Worm (Caenorhabditis elegans) whole organism, early embryonic: ENCODE measurements around the gene rpn-6.1.

ENCODE experiments used
- B0310.2 ChIP-seq: sonication (generic microtip); optimal IDR thresholded peaks from 2 replicates; lab custom pipeline; 2016; ENCODE audit warnings: mild to moderate bottlenecking, missing genetic modification characterization, missing compliant biosample characterization
- F13C5.2 ChIP-seq: sonication (generic microtip); optimal IDR thresholded peaks from 2 replicates; lab custom pipeline; 2017; ENCODE audit warnings: mild to moderate bottlenecking, missing genetic modification characterization, inconsistent platforms, missing compliant biosample characterization
- aly-1 ChIP-seq: sonication (generic microtip); optimal IDR thresholded peaks from 2 replicates; lab custom pipeline; 2016; ENCODE audit warnings: missing genetic modification characterization, missing compliant biosample characterization
- ama-1 ChIP-seq: fragments of 150-350 bp; optimal IDR thresholded peaks from 2 replicates; lab custom pipeline; 2014
- flt-1 ChIP-seq: fragments of 200-800 bp; sonication (Bioruptor generic); IDR thresholded peaks from 2 replicates; pipeline ENCODE4 v1.3.6; 2022; ENCODE audit warnings: missing genetic modification characterization, missing compliant biosample characterization
- hmbx-1 ChIP-seq: sonication (generic microtip); optimal IDR thresholded peaks from 2 replicates; lab custom pipeline; 2016; ENCODE audit warnings: mild to moderate bottlenecking, missing genetic modification characterization, missing compliant biosample characterization
- hnd-1 ChIP-seq: sonication (generic microtip); optimal IDR thresholded peaks from 2 replicates; lab custom pipeline; 2016; ENCODE audit warnings: missing genetic modification characterization, missing compliant biosample characterization
- scrt-1 ChIP-seq: fragments of 200-800 bp; sonication (Bioruptor generic); IDR thresholded peaks from 2 replicates; pipeline ENCODE4 v1.3.6; 2022; ENCODE audit warnings: missing genetic modification characterization, missing compliant biosample characterization
- sea-1 ChIP-seq: fragments of 200-800 bp; sonication (Bioruptor generic); conservative IDR thresholded peaks from 2 replicates; pipeline ENCODE4 v1.3.6; 2022; ENCODE audit warnings: missing genetic modification characterization, missing compliant biosample characterization
- tbx-37 ChIP-seq: fragments of 200-800 bp; sonication (Bioruptor generic); conservative IDR thresholded peaks from 2 replicates; pipeline ENCODE4 v1.3.6; 2022; ENCODE audit warnings: missing genetic modification reagents, missing genetic modification characterization, missing compliant biosample characterization
- tra-4 ChIP-seq: sonication (generic microtip); optimal IDR thresholded peaks from 2 replicates; lab custom pipeline; 2017; ENCODE audit warnings: missing genetic modification characterization, missing compliant biosample characterization

ce11 chrIII:6929558-6930167 is 32.1 kb downstream of the rpn-6.1 start, which contains the start of gene inf-1:
- TF ChIP-seq hnd-1 (tag; lab: Kevin White, UChicago), result no peak
- no peak for TF ChIP-seq scrt-1
- TF ChIP-seq aly-1, result no peak
- TF ChIP-seq ama-1 (lab: Kevin White, UChicago), result no peak
- TF ChIP-seq flt-1 (GFP tag; lab: Robert Waterston, UW), result no peak
- TF ChIP-seq F13C5.2 (tag; lab: Kevin White, UChicago), result no peak
- no peak for TF ChIP-seq tbx-37 (GFP tag; lab: Robert Waterston, UW)
- no peak for TF ChIP-seq B0310.2 (tag; lab: Kevin White, UChicago)
- TF ChIP-seq tra-4 (tag; lab: Kevin White, UChicago), result no peak
- TF ChIP-seq sea-1, result no peak
- TF ChIP-seq hmbx-1, result no peak
